Fruit fly (Drosophila melanogaster) whole organism, embryonic: ENCODE measurements around the gene CG5171.

Experiments used
- Antp ChIP-seq: fragments of 200-800 bp; sonication (Bioruptor generic); optimal IDR thresholded peaks from 3 replicates; lab custom pipeline; 2016; ENCODE audit warnings: missing biosample characterization, missing genetic modification characterization
- B-H2 ChIP-seq: fragments of 200-800 bp; sonication (Bioruptor generic); optimal IDR thresholded peaks from 2 replicates; lab custom pipeline; 2018; ENCODE audit warnings: missing biosample characterization, mild to moderate bottlenecking, missing genetic modification characterization
- Blimp-1 ChIP-seq: fragments of 200-800 bp; sonication (Bioruptor generic); optimal IDR thresholded peaks from 3 replicates; lab custom pipeline; 2018; ENCODE audit warnings: missing biosample characterization, missing genetic modification characterization, mild to moderate bottlenecking, moderate library complexity, missing genetic modification reagents
- CG10274 ChIP-seq: fragments of 200-800 bp; sonication (Bioruptor generic); optimal IDR thresholded peaks from 3 replicates; lab custom pipeline; 2017; ENCODE audit warnings: missing biosample characterization, mild to moderate bottlenecking, missing genetic modification characterization
- CG10462 ChIP-seq: fragments of 200-800 bp; sonication (Bioruptor generic); optimal IDR thresholded peaks from 2 replicates; lab custom pipeline; 2016; ENCODE audit warnings: missing biosample characterization, missing genetic modification characterization
- CG11695 ChIP-seq: fragments of 200-800 bp; sonication (Bioruptor generic); IDR thresholded peaks from 3 replicates; pipeline ENCODE4 v1.3.6; 2022; ENCODE audit warnings: missing biosample characterization, missing genetic modification characterization
- CG12219 ChIP-seq: fragments of 200-800 bp; sonication (Bioruptor generic); optimal IDR thresholded peaks from 3 replicates; lab custom pipeline; 2018; ENCODE audit warnings: missing biosample characterization, mild to moderate bottlenecking, missing genetic modification characterization
- CG13123 ChIP-seq: fragments of 200-800 bp; sonication (Bioruptor generic); optimal IDR thresholded peaks from 2 replicates; lab custom pipeline; 2016; ENCODE audit warnings: missing biosample characterization, missing genetic modification characterization
- CG15479 ChIP-seq: fragments of 200-800 bp; sonication (Bioruptor generic); optimal IDR thresholded peaks from 3 replicates; lab custom pipeline; 2019; ENCODE audit warnings: missing biosample characterization, mild to moderate bottlenecking, missing genetic modification characterization, moderate library complexity
- CG17359 ChIP-seq: fragments of 200-800 bp; sonication (Bioruptor generic); optimal IDR thresholded peaks from 3 replicates; lab custom pipeline; 2018; ENCODE audit warnings: missing biosample characterization, mild to moderate bottlenecking, missing genetic modification characterization, moderate library complexity
- CG18619 ChIP-seq: fragments of 200-800 bp; sonication (Bioruptor generic); optimal IDR thresholded peaks from 3 replicates; lab custom pipeline; 2017; ENCODE audit warnings: missing biosample characterization, mild to moderate bottlenecking, missing genetic modification characterization
- CG3065 ChIP-seq: fragments of 200-800 bp; sonication (Bioruptor generic); optimal IDR thresholded peaks from 2 replicates; lab custom pipeline; 2016; ENCODE audit warnings: missing biosample characterization, missing genetic modification characterization
- CG31388 ChIP-seq: fragments of 200-800 bp; sonication (Bioruptor generic); optimal IDR thresholded peaks from 2 replicates; lab custom pipeline; 2016; ENCODE audit warnings: missing biosample characterization, missing genetic modification characterization
- CG34224 ChIP-seq: fragments of 200-800 bp; sonication (Bioruptor generic); IDR thresholded peaks from 3 replicates; pipeline ENCODE4 v1.3.6; 2022; ENCODE audit warnings: missing biosample characterization, missing genetic modification characterization; ENCODE audit not compliant: partially characterized antibody
- CG3847 ChIP-seq: fragments of 200-800 bp; sonication (Bioruptor generic); IDR thresholded peaks from 2 replicates; pipeline ENCODE4 v1.3.6; 2022; ENCODE audit warnings: missing biosample characterization, missing genetic modification characterization
- CG6689 ChIP-seq: fragments of 200-800 bp; sonication (Bioruptor generic); IDR thresholded peaks from 2 replicates; pipeline ENCODE4 v1.3.6; 2022; ENCODE audit warnings: missing biosample characterization, missing genetic modification characterization
- CG7786 ChIP-seq: fragments of 200-800 bp; sonication (Bioruptor generic); optimal IDR thresholded peaks from 2 replicates; lab custom pipeline; 2016; ENCODE audit warnings: missing biosample characterization, missing genetic modification characterization
- Dip2 ChIP-seq: fragments of 200-800 bp; sonication (Bioruptor generic); IDR thresholded peaks from 2 replicates; pipeline ENCODE4 v1.3.6; 2022; ENCODE audit warnings: missing biosample characterization, missing genetic modification characterization
- Drgx ChIP-seq: fragments of 200-800 bp; sonication (Bioruptor generic); IDR thresholded peaks from 2 replicates; pipeline ENCODE4 v1.3.6; 2022; ENCODE audit warnings: missing biosample characterization, missing genetic modification characterization
- ERR ChIP-seq: fragments of 200-800 bp; sonication (Bioruptor generic); optimal IDR thresholded peaks from 2 replicates; lab custom pipeline; 2016; ENCODE audit warnings: missing biosample characterization, missing genetic modification characterization
- Ets97D ChIP-seq: fragments of 200-800 bp; sonication (Bioruptor generic); optimal IDR thresholded peaks from 3 replicates; lab custom pipeline; 2016; ENCODE audit warnings: missing biosample characterization, missing genetic modification characterization
- HLHmδ ChIP-seq: fragments of 200-800 bp; sonication (Bioruptor generic); optimal IDR thresholded peaks from 2 replicates; lab custom pipeline; 2018; ENCODE audit warnings: missing biosample characterization, mild to moderate bottlenecking, missing genetic modification characterization, moderate library complexity
- Hsf ChIP-seq: fragments of 200-800 bp; sonication (Bioruptor generic); optimal IDR thresholded peaks from 3 replicates; lab custom pipeline; 2016; ENCODE audit warnings: missing biosample characterization, missing genetic modification characterization
- Lim3 ChIP-seq: fragments of 200-800 bp; sonication (Bioruptor generic); IDR thresholded peaks from 2 replicates; pipeline ENCODE4 v1.3.6; 2022; ENCODE audit warnings: missing biosample characterization, missing genetic modification characterization
- Lpt ChIP-seq: fragments of >200 bp; optimal IDR thresholded peaks from 2 replicates; lab custom pipeline; 2018; ENCODE audit warnings: missing biosample characterization, missing genetic modification characterization
- MBD-R2 ChIP-seq: fragments of 200-800 bp; sonication (Bioruptor generic); IDR thresholded peaks from 2 replicates; pipeline ENCODE4 v1.3.6; 2022; ENCODE audit warnings: missing biosample characterization, missing genetic modification characterization
- Oli ChIP-seq: fragments of 200-800 bp; sonication (Bioruptor generic); optimal IDR thresholded peaks from 2 replicates; lab custom pipeline; 2018; ENCODE audit warnings: missing biosample characterization, mild to moderate bottlenecking, missing genetic modification characterization, moderate library complexity
- Pdp1 ChIP-seq, 2 experiments: fragments of 200-800 bp; sonication (Bioruptor generic); optimal IDR thresholded peaks; 3 replicates each; lab custom pipeline; 2016; ENCODE audit warnings: missing biosample characterization in 2 of 2, missing genetic modification characterization in 2 of 2, mild to moderate bottlenecking in 1 of 2, moderate library complexity in 1 of 2
- Ravus ChIP-seq: fragments of 200-800 bp; sonication (Bioruptor generic); IDR thresholded peaks from 2 replicates; pipeline ENCODE4 v1.3.6; 2022; ENCODE audit warnings: missing biosample characterization, missing genetic modification characterization
- Rfx ChIP-seq: fragments of 200-800 bp; sonication (Bioruptor generic); IDR thresholded peaks from 2 replicates; pipeline ENCODE4 v1.3.6; 2022; ENCODE audit warnings: missing biosample characterization, missing genetic modification characterization
- Six4 ChIP-seq: fragments of 200-800 bp; sonication (Bioruptor generic); optimal IDR thresholded peaks from 2 replicates; lab custom pipeline; 2016; ENCODE audit warnings: missing biosample characterization, missing genetic modification characterization
- Sox102F ChIP-seq: fragments of 200-800 bp; sonication (Bioruptor generic); optimal IDR thresholded peaks from 2 replicates; lab custom pipeline; 2018; ENCODE audit warnings: missing biosample characterization, mild to moderate bottlenecking, missing genetic modification characterization, moderate library complexity
- Taf1 ChIP-seq: fragments of 200-800 bp; sonication (Bioruptor generic); IDR thresholded peaks from 2 replicates; pipeline ENCODE4 v1.3.6; 2022; ENCODE audit warnings: missing biosample characterization, missing genetic modification characterization
- Trl ChIP-seq, 3 experiments: fragments of >200 bp in 2 of 3; fragments of 200-800 bp in 1 of 3; sonication (Bioruptor generic) in 1 of 3; optimal IDR thresholded peaks; 2 replicates in 1 of 3; 3 replicates in 2 of 3; lab custom pipeline; 2016 to 2017; ENCODE audit warnings: missing biosample characterization in 1 of 3, missing genetic modification characterization in 1 of 3
- aop ChIP-seq: fragments of 200-800 bp; sonication (Bioruptor generic); IDR thresholded peaks from 2 replicates; pipeline ENCODE4 v1.3.6; 2022; ENCODE audit warnings: missing biosample characterization, missing genetic modification characterization
- ems ChIP-seq: fragments of 200-800 bp; sonication (Bioruptor generic); optimal IDR thresholded peaks from 3 replicates; lab custom pipeline; 2016; ENCODE audit warnings: missing biosample characterization, missing genetic modification characterization
- gem ChIP-seq: fragments of 200-800 bp; sonication (Bioruptor generic); optimal IDR thresholded peaks from 2 replicates; lab custom pipeline; 2019; ENCODE audit warnings: missing biosample characterization, mild to moderate bottlenecking, missing genetic modification characterization, moderate library complexity
- gfzf ChIP-seq: fragments of 200-800 bp; sonication (Bioruptor generic); optimal IDR thresholded peaks from 2 replicates; lab custom pipeline; 2016; ENCODE audit warnings: missing biosample characterization, mild to moderate bottlenecking, missing genetic modification characterization, moderate library complexity
- insv ChIP-seq, 2 experiments: fragments of 200-800 bp; sonication (Bioruptor generic); optimal IDR thresholded peaks; 3 replicates each; lab custom pipeline; 2016 to 2018; ENCODE audit warnings: missing biosample characterization in 2 of 2, missing genetic modification characterization in 2 of 2
- maf-S ChIP-seq: fragments of 200-800 bp; sonication (Bioruptor generic); optimal IDR thresholded peaks from 2 replicates; lab custom pipeline; 2016; ENCODE audit warnings: missing biosample characterization, missing genetic modification characterization
- mam ChIP-seq: fragments of 200-800 bp; sonication (Bioruptor generic); optimal IDR thresholded peaks from 3 replicates; lab custom pipeline; 2016; ENCODE audit warnings: missing biosample characterization, missing genetic modification characterization
- nmo ChIP-seq: fragments of 200-800 bp; sonication (Bioruptor generic); optimal IDR thresholded peaks from 2 replicates; lab custom pipeline; 2018; ENCODE audit warnings: missing biosample characterization, mild to moderate bottlenecking, missing genetic modification characterization, moderate library complexity
- pum ChIP-seq: fragments of 200-800 bp; sonication (Bioruptor generic); optimal IDR thresholded peaks from 2 replicates; lab custom pipeline; 2016; ENCODE audit warnings: missing biosample characterization, missing genetic modification characterization
- repo ChIP-seq: fragments of 200-800 bp; sonication (Bioruptor generic); optimal IDR thresholded peaks from 2 replicates; lab custom pipeline; 2016; ENCODE audit warnings: missing biosample characterization, missing genetic modification characterization
- stc ChIP-seq: fragments of 200-800 bp; sonication (Bioruptor generic); IDR thresholded peaks from 2 replicates; pipeline ENCODE4 v1.3.6; 2022; ENCODE audit warnings: missing biosample characterization, missing genetic modification characterization
- tgo ChIP-seq: fragments of 200-800 bp; sonication (Bioruptor generic); IDR thresholded peaks from 3 replicates; pipeline ENCODE4 v1.3.6; 2022; ENCODE audit warnings: missing biosample characterization, missing genetic modification characterization
- tll ChIP-seq, 2 experiments: fragments of 200-800 bp in 1 of 2; fragments of >200 bp in 1 of 2; sonication (Bioruptor generic) in 1 of 2; optimal IDR thresholded peaks; 2 replicates each; lab custom pipeline; 2017 to 2019; ENCODE audit warnings: missing biosample characterization in 2 of 2, missing genetic modification characterization in 2 of 2, mild to moderate bottlenecking in 1 of 2, moderate library complexity in 1 of 2
- wdn ChIP-seq: fragments of 200-800 bp; sonication (Bioruptor generic); IDR thresholded peaks from 2 replicates; pipeline ENCODE4 v1.3.6; 2022; ENCODE audit warnings: missing biosample characterization, missing genetic modification characterization

The CG5171 gene

DNA sequence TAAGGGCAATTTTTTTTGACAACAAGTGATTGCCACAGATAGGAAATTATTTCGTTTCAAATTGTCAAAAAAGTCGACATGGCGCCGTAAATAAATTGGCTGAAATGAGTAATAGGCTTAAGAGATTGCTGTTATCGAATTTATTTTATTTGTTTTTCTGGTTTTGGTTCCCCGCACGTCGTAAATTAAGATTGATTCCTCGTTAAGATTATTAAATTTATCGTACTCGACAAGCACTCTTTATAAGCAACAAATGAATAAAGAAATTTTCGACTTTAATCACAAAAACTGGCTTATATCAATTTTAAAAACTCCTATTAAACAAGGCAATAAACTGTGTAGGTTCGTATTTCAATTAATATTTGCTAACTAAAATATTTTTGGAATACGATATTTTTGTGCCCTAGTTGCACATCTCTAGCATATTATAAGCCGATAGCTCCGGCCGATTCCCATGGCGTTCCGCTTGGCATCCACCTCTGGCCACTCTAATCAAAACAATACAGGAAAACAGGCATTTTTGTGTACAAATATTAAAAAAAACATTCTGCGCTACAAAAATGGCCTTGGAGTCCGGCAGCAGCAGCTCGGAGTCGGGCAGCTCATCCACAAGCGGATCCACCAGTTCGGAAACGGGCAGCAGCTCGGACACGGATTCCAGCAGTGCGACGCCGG, 10.9 kb downstream of the CG5171 start, which contains the start of gene chm (continued):
- TF ChIP-seq Drgx (no peak), CG6689 (GFP tag; lab: Robert Waterston, UW) (no peak), Oli (tag; lab: Kevin White, UChicago) (no peak), Ravus (no peak), Antp (GFP tag; lab: Kevin White, UChicago) (no peak), ERR (GFP tag; lab: Kevin White, UChicago) (no peak), repo (GFP tag; lab: Kevin White, UChicago) (no peak), aop (GFP tag; lab: Robert Waterston, UW) (no peak), CG3065 (GFP tag; lab: Kevin White, UChicago) (no peak), Sox102F (no peak), CG11695 (GFP tag; lab: Robert Waterston, UW) (no peak), CG10274 (GFP tag; lab: Kevin White, UChicago) (no peak), Taf1 (no peak), Six4 (no peak), CG7786 (peak; percentile 47), Lpt (GFP tag; lab: Kevin White, UChicago) (no peak), tgo (GFP tag; lab: Robert Waterston, UW) (no peak), CG3847 (GFP tag; lab: Robert Waterston, UW) (peak; percentile 76), mam (GFP tag; lab: Kevin White, UChicago) (peak; percentile 59), gem (no peak), CG15479 (GFP tag; lab: Kevin White, UChicago) (no peak), Blimp-1 (no peak), tll (GFP tag; optimal IDR thresholded peaks at IDR 0.05; lab: Kevin White, UChicago) (no peak), gfzf (GFP tag; lab: Kevin White, UChicago) (peak; percentile 88), CG18619 (GFP tag; lab: Kevin White, UChicago) (no peak), Trl (optimal IDR thresholded peaks at IDR 0.05; lab: Kevin White, UChicago) (no peak), Trl (GFP tag; optimal IDR thresholded peaks at IDR 0.05; lab: Kevin White, UChicago) (peak; percentile 26), maf-S (GFP tag; lab: Kevin White, UChicago) (no peak), Rfx (GFP tag; lab: Robert Waterston, UW) (peak; percentile 70), Lim3 (GFP tag; lab: Robert Waterston, UW) (no peak), CG17359 (tag; lab: Kevin White, UChicago) (no peak), ems (GFP tag; lab: Kevin White, UChicago) (no peak), pum (GFP tag; lab: Kevin White, UChicago) (peak; percentile 3), CG10462 (GFP tag; lab: Kevin White, UChicago) (no peak), MBD-R2 (GFP tag; lab: Robert Waterston, UW) (peak; percentile 88), CG34224 (GFP tag; lab: Robert Waterston, UW) (peak; percentile 87), insv (GFP tag; optimal IDR thresholded peaks at IDR 0.05; lab: Kevin White, UChicago) (peak in 1 of 2 experiments; percentile 6), Dip2 (GFP tag; lab: Robert Waterston, UW) (no peak), CG12219 (no peak), wdn (GFP tag; lab: Robert Waterston, UW) (no peak), stc (no peak), CG13123 (GFP tag; lab: Kevin White, UChicago) (no peak), CG31388 (GFP tag; lab: Kevin White, UChicago) (no peak), Hsf (GFP tag; lab: Kevin White, UChicago) (peak; percentile 28), nmo (GFP tag; lab: Kevin White, UChicago) (peak; percentile 54), Ets97D (GFP tag; lab: Kevin White, UChicago) (peak; percentile 53), Pdp1 (GFP tag; optimal IDR thresholded peaks at IDR 0.05; lab: Kevin White, UChicago) (peak; percentile 20 to 46), HLHmδ (no peak), B-H2 (GFP tag; lab: Kevin White, UChicago) (peak; percentile 41)
